Worm (Caenorhabditis elegans): ENCODE data around the gene clc-25.

clc-25 gene

ce11 chrIII:998855-999254 lies 27.3 kb downstream of the clc-25 start (continued):
- TF ChIP-seq F33H1.4 (GFP tag; IDR thresholded peaks at IDR 0.05) = no peak

DNA sequence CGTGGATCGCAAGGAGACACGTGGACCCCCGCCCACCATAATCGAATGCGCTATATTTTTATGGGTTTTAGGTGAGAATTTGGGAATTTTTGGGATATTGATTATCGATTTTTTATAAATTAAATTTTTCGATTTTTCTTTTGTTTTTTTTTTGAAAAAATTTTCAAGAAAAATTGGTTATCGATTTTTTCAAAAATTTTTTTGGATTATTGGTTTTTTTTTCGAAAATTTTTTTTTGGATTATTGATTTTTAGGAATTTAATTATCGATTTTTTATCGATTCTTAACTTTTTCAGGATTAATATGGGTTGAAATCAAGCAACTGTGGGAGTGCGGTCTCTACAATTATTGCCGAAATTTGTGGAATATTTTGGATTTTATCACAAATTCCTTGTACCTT lies 29.6 kb downstream of the clc-25 start:
- TF ChIP-seq xnd-1 (tag; optimal IDR thresholded peaks at IDR 0.05) (no peak), tbp1 (GFP tag; optimal IDR thresholded peaks at IDR 0.05) (no peak), lir-1 (GFP tag; conservative IDR thresholded peaks at IDR 0.05) (no peak), Y67H2A.10 (GFP tag; conservative IDR thresholded peaks at IDR 0.05) (no peak), mel-28 (tag; optimal IDR thresholded peaks at IDR 0.05; ENCODE audit: borderline replicate concordance) (no peak), ztf-28 (GFP tag; IDR thresholded peaks at IDR 0.05) (no peak), C06A6.2 (GFP tag; conservative IDR thresholded peaks at IDR 0.05) (no peak), hsf-1 (GFP tag; IDR thresholded peaks at IDR 0.05) (no peak), egrh-3 (GFP tag; IDR thresholded peaks at IDR 0.05) (no peak), bed-1 (GFP tag; IDR thresholded peaks at IDR 0.05) (no peak), sptf-2 (GFP tag; optimal IDR thresholded peaks at IDR 0.05) (no peak), cebp-2 (GFP tag; IDR thresholded peaks at IDR 0.05) (no peak)

DNA sequence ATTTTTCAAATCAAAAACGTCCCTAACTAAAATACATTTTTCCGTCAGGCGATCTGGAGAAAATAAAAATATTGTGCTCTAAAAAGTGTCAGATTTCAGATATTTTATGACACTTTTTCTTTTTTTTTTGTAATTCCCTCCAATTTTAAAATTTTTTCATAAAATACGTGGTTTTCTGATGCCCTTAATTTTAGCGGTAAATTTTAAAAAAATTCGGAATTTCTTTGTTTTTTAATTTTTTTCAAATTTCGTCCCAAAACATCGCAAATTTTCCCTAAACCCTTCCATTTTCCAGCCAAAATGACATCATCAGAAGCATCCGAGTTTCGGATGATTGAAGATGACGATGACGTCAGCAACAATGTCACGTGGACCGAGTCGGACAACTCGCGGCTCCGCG lies 34.6 kb downstream of the clc-25 start, which contains the start of gene trp-2:
Gene trp-2 (plus strand): TSS at position 301 of the 400 bp plus-strand sequence.
- TF ChIP-seq nhr-80 (tag; optimal IDR thresholded peaks at IDR 0.05) (no peak), ztf-6 (GFP tag; IDR thresholded peaks at IDR 0.05) (no peak)

DNA sequence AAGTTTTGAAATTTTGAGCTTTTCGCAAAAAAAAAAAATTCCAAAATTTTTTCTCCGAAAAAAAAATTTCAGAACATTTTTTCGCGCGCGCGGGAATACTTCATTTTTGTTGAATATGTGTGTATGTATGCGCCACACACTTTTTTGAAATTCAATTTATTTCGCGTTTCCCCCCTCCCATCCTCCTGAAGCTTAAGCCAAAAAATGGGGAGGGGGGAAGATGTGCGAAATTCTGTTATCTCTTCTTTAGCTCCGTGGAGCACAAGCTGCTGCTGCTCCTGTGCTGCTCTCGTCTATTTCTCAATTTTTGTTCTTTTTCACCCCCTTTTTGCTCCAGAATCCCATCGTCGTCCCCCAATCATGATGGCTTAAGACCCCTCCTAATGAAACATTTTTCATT lies 36.6 kb downstream of the clc-25 start:
- TF ChIP-seq lsy-27 (tag; optimal IDR thresholded peaks at IDR 0.05; ENCODE audit: borderline replicate concordance, insufficient read depth) = no peak
- TF ChIP-seq zfh-2 (GFP tag; conservative IDR thresholded peaks at IDR 0.05) = 0 out of 2 replicates have a peak, but pooled peaks have one; percentile 30
- 0 out of 2 replicates have a peak, but pooled peaks have one; percentile 28 for TF ChIP-seq madf-3 (GFP tag; IDR thresholded peaks at IDR 0.05)

ce11 chrIII:982961-983360 lies 43.2 kb downstream of the clc-25 start, which contains the start of gene tbc-10:
Gene tbc-10, plus strand, starts transcription at chrIII:983261.
- TF ChIP-seq lin-35 (GFP tag; optimal IDR thresholded peaks at IDR 0.05) (no peak), lin-40 (tag; optimal IDR thresholded peaks at IDR 0.05) (no peak), lsy-27 (tag; optimal IDR thresholded peaks at IDR 0.05; ENCODE audit: borderline replicate concordance, insufficient read depth) (no peak), ceh-91 (GFP tag; IDR thresholded peaks at IDR 0.05) (no peak), ceh-40 (GFP tag; IDR thresholded peaks at IDR 0.05) (no peak), efl-1 (GFP tag; optimal IDR thresholded peaks at IDR 0.05) (no peak), B0019.2 (GFP tag; conservative IDR thresholded peaks at IDR 0.05) (no peak), ceh-79 (tag; optimal IDR thresholded peaks at IDR 0.05) (no peak), Y56A3A.18 (GFP tag; IDR thresholded peaks at IDR 0.05) (no peak), aptf-2 (GFP tag; conservative IDR thresholded peaks at IDR 0.05) (no peak), F57C9.4 (tag; optimal IDR thresholded peaks at IDR 0.05) (no peak), egrh-3 (GFP tag; IDR thresholded peaks at IDR 0.05) (no peak), hsf-1 (GFP tag; IDR thresholded peaks at IDR 0.05) (no peak)

ce11 chrIII:981960-982359 lies 44.2 kb downstream of the clc-25 start:
- TF ChIP-seq hmg-1.2 (GFP tag; IDR thresholded peaks at IDR 0.05) (peak; percentile 80), attf-3 (GFP tag; conservative IDR thresholded peaks at IDR 0.05) (no peak), nfyb-1 (GFP tag; IDR thresholded peaks at IDR 0.05) (0 out of 2 replicates have a peak, but pooled peaks have one; percentile 7), unc-62 (GFP tag; optimal IDR thresholded peaks at IDR 0.05) (no peak)

Measured in whole organism, young adult.